Worm (Caenorhabditis elegans): Measurements from ENCODE around the gene Y43H11AL.1.

- TF ChIP-seq flt-1 (GFP tag; IDR thresholded peaks at IDR 0.05): no peak
- no peak for TF ChIP-seq klf-2 (GFP tag; conservative IDR thresholded peaks at IDR 0.05)
- TF ChIP-seq ref-1 (GFP tag; conservative IDR thresholded peaks at IDR 0.05): no peak
- no peak for TF ChIP-seq tab-1 (GFP tag; IDR thresholded peaks at IDR 0.05)
- TF ChIP-seq ztf-23 (GFP tag; IDR thresholded peaks at IDR 0.05): no peak
- TF ChIP-seq med-1 (GFP tag; optimal IDR thresholded peaks at IDR 0.05; ENCODE audit: insufficient read depth): no peak
- no peak for TF ChIP-seq T22C8.4 (GFP tag; IDR thresholded peaks at IDR 0.05)
These were observed 46.0 kb downstream of the Y43H11AL.1 start, which contains the start of gene T01D1.8 for ce11 chrII:186504-186903.

Measured in whole organism, midembryonic.